Worm (Caenorhabditis elegans): ENCODE results near the gene rpn-3.

ce11 chrIII:8437763-8438414, 9.3 kb upstream of the rpn-3 start:
- no peak for TF ChIP-seq cnd-1 (tag; optimal IDR thresholded peaks at IDR 0.05)
- TF ChIP-seq unc-62 (GFP tag; optimal IDR thresholded peaks at IDR 0.05): no peak
- no peak for TF ChIP-seq zip-8 (tag; optimal IDR thresholded peaks at IDR 0.05)
- no peak for TF ChIP-seq lsy-2 (tag; optimal IDR thresholded peaks at IDR 0.05)
- TF ChIP-seq pha-4 (tag; optimal IDR thresholded peaks at IDR 0.05): no peak
- no peak for TF ChIP-seq lin-13 (tag; optimal IDR thresholded peaks at IDR 0.05)
- no peak for TF ChIP-seq mab-5 (tag; optimal IDR thresholded peaks at IDR 0.05)
- TF ChIP-seq ztf-11 (tag; optimal IDR thresholded peaks at IDR 0.05): no peak
